Worm (Caenorhabditis elegans) whole organism, L1 larva: ENCODE measurements around the gene C37H5.14.

Experiments
- C04F5.9 ChIP-seq: sonication (generic microtip); optimal IDR thresholded peaks from 2 replicates; lab custom pipeline; 2016; ENCODE audit warnings: missing genetic modification characterization, missing compliant biosample characterization
- C16A3.4 ChIP-seq: fragments of 150-350 bp; optimal IDR thresholded peaks from 2 replicates; lab custom pipeline; 2014; ENCODE audit warnings: missing biosample characterization, missing genetic modification characterization
- Y116A8C.19 ChIP-seq: sonication (generic microtip); optimal IDR thresholded peaks from 2 replicates; lab custom pipeline; 2016; ENCODE audit warnings: missing compliant biosample characterization, missing genetic modification characterization, borderline replicate concordance
- aha-1 ChIP-seq: fragments of 150-350 bp; optimal IDR thresholded peaks from 2 replicates; lab custom pipeline; 2014; ENCODE audit warnings: missing biosample characterization, missing genetic modification characterization
- alr-1 ChIP-seq: fragments of 200-800 bp; sonication (Bioruptor generic); optimal IDR thresholded peaks from 2 replicates; lab custom pipeline; 2018; ENCODE audit warnings: borderline replicate concordance, mild to moderate bottlenecking, missing genetic modification characterization, missing compliant biosample characterization
- aly-2 ChIP-seq: fragments of 150-350 bp; optimal IDR thresholded peaks from 2 replicates; lab custom pipeline; 2014; ENCODE audit warnings: missing biosample characterization, missing genetic modification characterization
- ceh-63 ChIP-seq: fragments of 200-800 bp; sonication (Bioruptor generic); optimal IDR thresholded peaks from 2 replicates; lab custom pipeline; 2018; ENCODE audit warnings: mild to moderate bottlenecking, missing genetic modification characterization, missing compliant biosample characterization
- dpl-1 ChIP-seq, 3 experiments: fragments of 150-350 bp in 2 of 3; sonication (generic microtip) in 1 of 3; optimal IDR thresholded peaks; 2 replicates each; lab custom pipeline; 2014 to 2017; ENCODE audit warnings: missing biosample characterization in 3 of 3, missing genetic modification characterization in 3 of 3, missing genetic modification reagents in 3 of 3
- efl-1 ChIP-seq, 4 experiments: fragments of 150-350 bp; optimal IDR thresholded peaks in 3 of 4; peaks in 1 of 4; 1 replicate in 1 of 4; 2 replicates in 3 of 4; lab custom pipeline; 2014; ENCODE audit warnings: missing biosample characterization in 2 of 4, missing genetic modification characterization in 2 of 4, missing genetic modification reagents in 2 of 4
- egl-13 ChIP-seq: sonication (generic microtip); optimal IDR thresholded peaks from 2 replicates; lab custom pipeline; 2016; ENCODE audit warnings: missing genotype, missing genetic modification reagents, missing genetic modification characterization, missing compliant biosample characterization
- egl-27 ChIP-seq, 2 experiments: fragments of 150-350 bp in 1 of 2; sonication (generic microtip); optimal IDR thresholded peaks; 3 replicates each; lab custom pipeline; 2017 to 2018; ENCODE audit warnings: missing biosample characterization in 2 of 2, missing genetic modification characterization in 2 of 2, missing genetic modification reagents in 2 of 2
- elt-2 ChIP-seq: sonication (generic microtip); optimal IDR thresholded peaks from 2 replicates; lab custom pipeline; 2016; ENCODE audit warnings: missing genetic modification characterization, mild to moderate bottlenecking, inconsistent platforms, missing compliant biosample characterization, missing genetic modification reagents
- elt-3 ChIP-seq, 6 experiments: fragments of 150-350 bp in 1 of 6; sonication (generic microtip); optimal IDR thresholded peaks; 2 replicates each; lab custom pipeline; 2017 to 2018; ENCODE audit warnings: missing biosample characterization in 6 of 6, missing genetic modification characterization in 6 of 6, inconsistent platforms in 1 of 6
- fos-1 ChIP-seq: fragments of 150-350 bp; optimal IDR thresholded peaks from 2 replicates; lab custom pipeline; 2014; ENCODE audit warnings: missing biosample characterization, missing genetic modification characterization
- hlh-17 ChIP-seq: fragments of 200-800 bp; sonication (Bioruptor generic); optimal IDR thresholded peaks from 2 replicates; lab custom pipeline; 2018; ENCODE audit warnings: missing genetic modification characterization, mild to moderate bottlenecking, missing compliant biosample characterization, moderate library complexity, borderline replicate concordance
- hlh-4 ChIP-seq: sonication (generic microtip); optimal IDR thresholded peaks from 2 replicates; lab custom pipeline; 2016; ENCODE audit warnings: mild to moderate bottlenecking, missing genetic modification characterization, missing compliant biosample characterization
- irx-1 ChIP-seq: sonication (generic microtip); optimal IDR thresholded peaks from 2 replicates; lab custom pipeline; 2016; ENCODE audit warnings: missing genetic modification characterization, missing compliant biosample characterization
- lin-14 ChIP-seq: fragments of 200-800 bp; sonication (Bioruptor generic); optimal IDR thresholded peaks from 2 replicates; lab custom pipeline; 2018; ENCODE audit warnings: mild to moderate bottlenecking, missing genetic modification characterization, moderate library complexity, missing compliant biosample characterization
- lir-3 ChIP-seq: sonication (generic microtip); optimal IDR thresholded peaks from 2 replicates; lab custom pipeline; 2016; ENCODE audit warnings: mild to moderate bottlenecking, missing genetic modification characterization, moderate library complexity, missing compliant biosample characterization; ENCODE audit not compliant: poor library complexity
- lsy-2 ChIP-seq, 2 experiments: fragments of 150-350 bp; optimal IDR thresholded peaks; 2 replicates each; lab custom pipeline; 2014; ENCODE audit warnings: missing biosample characterization in 2 of 2, missing genetic modification characterization in 2 of 2
- mdl-1 ChIP-seq, 2 experiments: fragments of 150-350 bp; optimal IDR thresholded peaks; 2 replicates each; lab custom pipeline; 2014 to 2017; ENCODE audit warnings: missing biosample characterization in 2 of 2, missing genetic modification characterization in 2 of 2, inconsistent platforms in 1 of 2
- mef-2 ChIP-seq: fragments of 150-350 bp; optimal IDR thresholded peaks from 2 replicates; lab custom pipeline; 2014; ENCODE audit warnings: missing biosample characterization, missing genetic modification characterization
- mep-1 ChIP-seq: fragments of 150-350 bp; optimal IDR thresholded peaks from 2 replicates; lab custom pipeline; 2014; ENCODE audit warnings: missing biosample characterization, missing genetic modification characterization
- nhr-11 ChIP-seq: fragments of 150-350 bp; optimal IDR thresholded peaks from 2 replicates; lab custom pipeline; 2014; ENCODE audit warnings: missing biosample characterization, missing genetic modification characterization
- nhr-12 ChIP-seq: sonication (generic microtip); optimal IDR thresholded peaks from 2 replicates; lab custom pipeline; 2017; ENCODE audit warnings: missing biosample characterization, missing genetic modification characterization
- nhr-19 ChIP-seq: fragments of 200-800 bp; sonication (Bioruptor generic); conservative IDR thresholded peaks from 2 replicates; pipeline ENCODE4 v1.3.6; 2022; ENCODE audit warnings: missing genetic modification characterization, missing compliant biosample characterization
- nhr-20 ChIP-seq: sonication (generic microtip); optimal IDR thresholded peaks from 2 replicates; lab custom pipeline; 2016; ENCODE audit warnings: mild to moderate bottlenecking, missing genetic modification characterization, missing compliant biosample characterization
- nhr-237 ChIP-seq: fragments of 150-350 bp; optimal IDR thresholded peaks from 2 replicates; lab custom pipeline; 2014; ENCODE audit warnings: missing biosample characterization, missing genetic modification characterization
- nhr-28 ChIP-seq: fragments of 150-350 bp; optimal IDR thresholded peaks from 2 replicates; lab custom pipeline; 2014; ENCODE audit warnings: missing biosample characterization, missing genetic modification characterization
- nhr-84 ChIP-seq: sonication (generic microtip); optimal IDR thresholded peaks from 2 replicates; lab custom pipeline; 2017; ENCODE audit warnings: missing biosample characterization, missing genetic modification characterization
- nhr-85 ChIP-seq: sonication (generic microtip); peaks from one replicate; lab custom pipeline; 2016; ENCODE audit warnings: missing genetic modification characterization, inconsistent platforms, missing compliant biosample characterization
- pag-3 ChIP-seq: sonication (generic microtip); optimal IDR thresholded peaks from 2 replicates; lab custom pipeline; 2017; ENCODE audit warnings: missing genetic modification characterization, mild to moderate bottlenecking, missing compliant biosample characterization, antibody characterized with exemption, borderline replicate concordance; ENCODE audit not compliant: insufficient read depth
- pax-3 ChIP-seq: fragments of 200-800 bp; sonication (Bioruptor generic); optimal IDR thresholded peaks from 2 replicates; lab custom pipeline; 2018; ENCODE audit warnings: mild to moderate bottlenecking, missing genetic modification characterization, moderate library complexity, missing compliant biosample characterization
- snpc-4 ChIP-seq: fragments of 150-350 bp; optimal IDR thresholded peaks from 2 replicates; lab custom pipeline; 2014; ENCODE audit warnings: missing biosample characterization, missing genetic modification characterization
- snu-23 ChIP-seq: sonication (generic microtip); optimal IDR thresholded peaks from 2 replicates; lab custom pipeline; 2016; ENCODE audit warnings: missing genetic modification characterization, missing compliant biosample characterization
- sox-4 ChIP-seq: sonication (generic microtip); optimal IDR thresholded peaks from 2 replicates; lab custom pipeline; 2016; ENCODE audit warnings: missing genetic modification characterization, missing compliant biosample characterization
- sup-37 ChIP-seq: fragments of 200-800 bp; sonication (Bioruptor generic); optimal IDR thresholded peaks from 2 replicates; lab custom pipeline; 2018; ENCODE audit warnings: mild to moderate bottlenecking, missing genetic modification characterization, missing compliant biosample characterization
- swsn-7 ChIP-seq: sonication (generic microtip); optimal IDR thresholded peaks from 2 replicates; lab custom pipeline; 2016; ENCODE audit warnings: missing genetic modification characterization, missing compliant biosample characterization
- tbx-2 ChIP-seq: sonication (generic microtip); optimal IDR thresholded peaks from 2 replicates; lab custom pipeline; 2016; ENCODE audit warnings: missing genetic modification characterization, missing compliant biosample characterization
- tlp-1 ChIP-seq: fragments of 150-350 bp; optimal IDR thresholded peaks from 2 replicates; lab custom pipeline; 2014; ENCODE audit warnings: missing biosample characterization, missing genetic modification characterization
- unc-130 ChIP-seq: fragments of 150-350 bp; optimal IDR thresholded peaks from 2 replicates; lab custom pipeline; 2017; ENCODE audit warnings: missing biosample characterization, missing genetic modification characterization, inconsistent platforms
- unc-30 ChIP-seq: sonication (generic microtip); optimal IDR thresholded peaks from 2 replicates; lab custom pipeline; 2017; ENCODE audit warnings: missing biosample characterization, missing genetic modification characterization
- unc-62 ChIP-seq: fragments of 150-350 bp; optimal IDR thresholded peaks from 2 replicates; lab custom pipeline; 2014; ENCODE audit warnings: missing biosample characterization, missing genetic modification reagents, missing genetic modification characterization
- unc-98 ChIP-seq: fragments of 200-800 bp; sonication (Bioruptor generic); IDR thresholded peaks from 2 replicates; pipeline ENCODE4 v1.3.6; 2022; ENCODE audit warnings: missing genetic modification characterization, missing compliant biosample characterization
- zag-1 ChIP-seq: fragments of 150-350 bp; optimal IDR thresholded peaks from 2 replicates; lab custom pipeline; 2014; ENCODE audit warnings: missing biosample characterization, missing genetic modification characterization
- zip-4 ChIP-seq: fragments of 200-800 bp; sonication (Bioruptor generic); optimal IDR thresholded peaks from 2 replicates; lab custom pipeline; 2018; ENCODE audit warnings: mild to moderate bottlenecking, missing genetic modification characterization, moderate library complexity, missing compliant biosample characterization

The C37H5.14 gene

ce11 chrV:4826710-4827380 is 7.3 kb downstream of the C37H5.14 start, which contains the start of the genes hsp-6 and C37H5.5 (continued):
- TF ChIP-seq egl-27 (tag; optimal IDR thresholded peaks at IDR 0.05; lab: Kevin White, UChicago) = no peak
- TF ChIP-seq nhr-11 = no peak
- TF ChIP-seq nhr-19 (GFP tag; lab: Robert Waterston, UW) = peak; percentile 75
- no peak for TF ChIP-seq C04F5.9
- TF ChIP-seq nhr-237 (tag; lab: Kevin White, UChicago) = peak; percentile 25
- peak; percentile 87 to 95 for TF ChIP-seq lsy-2 (tag; optimal IDR thresholded peaks at IDR 0.05; lab: Kevin White, UChicago)
- no peak for TF ChIP-seq hlh-17 (GFP tag; lab: Kevin White, UChicago)
- TF ChIP-seq C16A3.4 (tag; lab: Kevin White, UChicago) = peak; percentile 87
- peak; percentile 83 for TF ChIP-seq mep-1 (tag; lab: Kevin White, UChicago)
- TF ChIP-seq unc-130 (tag; lab: Kevin White, UChicago) = peak; percentile 75
- TF ChIP-seq mdl-1 (tag; optimal IDR thresholded peaks at IDR 0.05; lab: Kevin White, UChicago) = peak in 1 of 2 experiments; percentile 77
- TF ChIP-seq Y116A8C.19 (tag; lab: Kevin White, UChicago) = no peak
- TF ChIP-seq sup-37 (GFP tag; lab: Kevin White, UChicago) = no peak
- no peak for TF ChIP-seq mef-2 (tag; lab: Kevin White, UChicago)
- no peak for TF ChIP-seq unc-98 (GFP tag; lab: Robert Waterston, UW)
- TF ChIP-seq nhr-85 (tag; lab: Kevin White, UChicago) = peak; percentile 88
- peak; percentile 72 for TF ChIP-seq snpc-4 (tag; lab: Kevin White, UChicago)
- TF ChIP-seq tbx-2 (tag; lab: Kevin White, UChicago) = peak; percentile 79
- no peak for TF ChIP-seq pag-3 (tag; lab: Kevin White, UChicago)
- TF ChIP-seq efl-1 (optimal IDR thresholded peaks at IDR 0.05; lab: Kevin White, UChicago) = peak; percentile 78 to 83
- peak; percentile 67 to 97 for TF ChIP-seq efl-1 (GFP tag; optimal IDR thresholded peaks at IDR 0.05 in 1 of 2; lab: Kevin White, UChicago)
- peak in 2 of 6 experiments; percentile 23 to 82 for TF ChIP-seq elt-3 (tag; optimal IDR thresholded peaks at IDR 0.05; lab: Kevin White, UChicago)
- no peak for TF ChIP-seq nhr-28 (tag; lab: Kevin White, UChicago)
- peak; percentile 92 for TF ChIP-seq snu-23 (GFP tag; lab: Kevin White, UChicago)
- peak; percentile 14 for TF ChIP-seq elt-2
- TF ChIP-seq unc-62 (GFP tag; lab: Kevin White, UChicago) = no peak
- peak; percentile 56 for TF ChIP-seq pax-3
- no peak for TF ChIP-seq alr-1 (tag; lab: Kevin White, UChicago)
- no peak for TF ChIP-seq unc-30 (tag; lab: Kevin White, UChicago)
- TF ChIP-seq hlh-4 (tag; lab: Kevin White, UChicago) = no peak
- peak; percentile 53 for TF ChIP-seq egl-13
- TF ChIP-seq lin-14 (GFP tag; lab: Kevin White, UChicago) = no peak
- TF ChIP-seq fos-1 (tag; lab: Kevin White, UChicago) = peak; percentile 10
- TF ChIP-seq swsn-7 = peak; percentile 79
- TF ChIP-seq dpl-1 (GFP tag; optimal IDR thresholded peaks at IDR 0.05; lab: Kevin White, UChicago) = peak; percentile 59 to 77 (median 74)
- no peak for TF ChIP-seq aha-1 (tag; lab: Kevin White, UChicago)
- TF ChIP-seq lir-3 (tag; lab: Kevin White, UChicago) = no peak
- peak; percentile 31 for TF ChIP-seq zip-4 (GFP tag; lab: Kevin White, UChicago)
- no peak for TF ChIP-seq nhr-12
- TF ChIP-seq ceh-63 (GFP tag; lab: Kevin White, UChicago) = no peak
- TF ChIP-seq sox-4 (tag; lab: Kevin White, UChicago) = peak; percentile 40
- no peak for TF ChIP-seq tlp-1
- TF ChIP-seq zag-1 (tag; lab: Kevin White, UChicago) = no peak
- TF ChIP-seq nhr-84 (tag; lab: Kevin White, UChicago) = no peak
- peak; percentile 55 for TF ChIP-seq irx-1 (tag; lab: Kevin White, UChicago)
- peak; percentile 68 for TF ChIP-seq aly-2 (tag; lab: Kevin White, UChicago)
- TF ChIP-seq nhr-20 (tag; lab: Kevin White, UChicago) = peak; percentile 88
